Fruit fly (Drosophila melanogaster): ENCODE measurements around the gene slif.

dm6 chr3L:22885843-22886242 is 5.0 kb downstream of the slif start:
- TF ChIP-seq Blimp-1 (GFP tag; optimal IDR thresholded peaks at IDR 0.05), result no peak
- TF ChIP-seq Gug (GFP tag; IDR thresholded peaks at IDR 0.05), result no peak
- TF ChIP-seq fd85E (GFP tag; optimal IDR thresholded peaks at IDR 0.05), result no peak
- no peak for TF ChIP-seq Smox (GFP tag; optimal IDR thresholded peaks at IDR 0.05)
- no peak for TF ChIP-seq Sox14 (GFP tag; optimal IDR thresholded peaks at IDR 0.05)
- no peak for TF ChIP-seq CG1621 (tag; optimal IDR thresholded peaks at IDR 0.05)
- TF ChIP-seq CG8119 (GFP tag; IDR thresholded peaks at IDR 0.05), result no peak
- TF ChIP-seq spab (GFP tag; optimal IDR thresholded peaks at IDR 0.05), result no peak
- no peak for TF ChIP-seq CG16779 (tag; optimal IDR thresholded peaks at IDR 0.05)
- no peak for TF ChIP-seq CG10669 (GFP tag; optimal IDR thresholded peaks at IDR 0.05)
- no peak for TF ChIP-seq Ets21C (GFP tag; optimal IDR thresholded peaks at IDR 0.05)
- no peak for TF ChIP-seq cyc (GFP tag; optimal IDR thresholded peaks at IDR 0.05)
- no peak for TF ChIP-seq fd59A (GFP tag; optimal IDR thresholded peaks at IDR 0.05)
